Worm (Caenorhabditis elegans): Measurements from ENCODE around the gene copz-1.

DNA sequence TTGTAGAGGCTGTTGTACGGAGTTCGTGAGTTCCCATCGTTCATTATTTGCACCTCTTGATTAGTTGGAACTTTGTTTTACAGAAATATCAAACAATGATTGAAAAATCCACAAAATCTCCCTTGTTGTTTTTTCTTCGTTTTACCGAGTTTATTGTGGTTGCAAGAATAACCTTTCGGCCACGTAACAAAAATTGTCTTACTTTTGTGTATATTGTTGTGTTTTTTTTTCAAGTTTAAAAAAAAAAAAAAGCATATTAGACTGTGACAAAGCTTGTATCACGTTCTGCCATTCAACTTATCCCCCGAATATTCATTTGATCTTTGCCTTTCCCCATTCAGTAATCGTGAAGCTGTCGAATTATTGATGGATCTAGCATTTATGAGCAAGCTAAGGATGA is 44.5 kb downstream of the copz-1 start, which contains the start of gene F44F4.10:
- TF ChIP-seq nhr-11 (tag; optimal IDR thresholded peaks at IDR 0.05) (no peak), nhr-12 (tag; optimal IDR thresholded peaks at IDR 0.05) (no peak), lsy-12 (tag; optimal IDR thresholded peaks at IDR 0.05) (no peak), elt-2 (tag; optimal IDR thresholded peaks at IDR 0.05) (no peak)
